Worm (Caenorhabditis elegans) whole organism, L1 larva: ENCODE data around the gene cutl-23.

ENCODE experiments used
- C16A3.4 ChIP-seq: fragments of 150-350 bp; optimal IDR thresholded peaks from 2 replicates; lab custom pipeline; 2014; ENCODE audit warnings: missing biosample characterization, missing genetic modification characterization
- C34B4.2 ChIP-seq: sonication (generic microtip); optimal IDR thresholded peaks from 2 replicates; lab custom pipeline; 2017; ENCODE audit warnings: mild to moderate bottlenecking, missing genetic modification characterization, missing compliant biosample characterization
- F16B12.6 ChIP-seq: fragments of 150-350 bp; optimal IDR thresholded peaks from 2 replicates; lab custom pipeline; 2014; ENCODE audit warnings: missing biosample characterization, missing genetic modification characterization
- aha-1 ChIP-seq: fragments of 150-350 bp; optimal IDR thresholded peaks from 2 replicates; lab custom pipeline; 2014; ENCODE audit warnings: missing biosample characterization, missing genetic modification characterization
- alr-1 ChIP-seq: fragments of 200-800 bp; sonication (Bioruptor generic); optimal IDR thresholded peaks from 2 replicates; lab custom pipeline; 2018; ENCODE audit warnings: borderline replicate concordance, mild to moderate bottlenecking, missing genetic modification characterization, missing compliant biosample characterization
- ama-1 ChIP-seq: fragments of 150-350 bp; optimal IDR thresholded peaks from 2 replicates; lab custom pipeline; 2014
- ceh-63 ChIP-seq: fragments of 200-800 bp; sonication (Bioruptor generic); optimal IDR thresholded peaks from 2 replicates; lab custom pipeline; 2018; ENCODE audit warnings: mild to moderate bottlenecking, missing genetic modification characterization, missing compliant biosample characterization
- ceh-82 ChIP-seq, 3 experiments: fragments of 150-350 bp in 1 of 3; sonication (generic microtip) in 2 of 3; optimal IDR thresholded peaks; 2 replicates each; lab custom pipeline; 2014 to 2017; ENCODE audit warnings: missing biosample characterization in 3 of 3, missing genetic modification characterization in 3 of 3
- efl-1 ChIP-seq, 4 experiments: fragments of 150-350 bp; optimal IDR thresholded peaks in 3 of 4; peaks in 1 of 4; 1 replicate in 1 of 4; 2 replicates in 3 of 4; lab custom pipeline; 2014; ENCODE audit warnings: missing biosample characterization in 2 of 4, missing genetic modification characterization in 2 of 4, missing genetic modification reagents in 2 of 4
- efl-3 ChIP-seq: fragments of 200-800 bp; sonication (Bioruptor generic); optimal IDR thresholded peaks from 2 replicates; lab custom pipeline; 2018; ENCODE audit warnings: mild to moderate bottlenecking, missing genetic modification characterization, missing compliant biosample characterization
- egl-27 ChIP-seq, 2 experiments: fragments of 150-350 bp in 1 of 2; sonication (generic microtip); optimal IDR thresholded peaks; 3 replicates each; lab custom pipeline; 2017 to 2018; ENCODE audit warnings: missing biosample characterization in 2 of 2, missing genetic modification characterization in 2 of 2, missing genetic modification reagents in 2 of 2
- fkh-8 ChIP-seq: sonication (generic microtip); optimal IDR thresholded peaks from 2 replicates; lab custom pipeline; 2016; ENCODE audit warnings: mild to moderate bottlenecking, missing genetic modification characterization, missing compliant biosample characterization
- hlh-4 ChIP-seq: sonication (generic microtip); optimal IDR thresholded peaks from 2 replicates; lab custom pipeline; 2016; ENCODE audit warnings: mild to moderate bottlenecking, missing genetic modification characterization, missing compliant biosample characterization
- irx-1 ChIP-seq: sonication (generic microtip); optimal IDR thresholded peaks from 2 replicates; lab custom pipeline; 2016; ENCODE audit warnings: missing genetic modification characterization, missing compliant biosample characterization
- isw-1 ChIP-seq: fragments of 200-800 bp; sonication (Bioruptor generic); IDR thresholded peaks from 2 replicates; pipeline ENCODE4 v1.3.6; 2022; ENCODE audit warnings: missing genetic modification characterization, missing compliant biosample characterization
- jun-1 ChIP-seq: fragments of 150-350 bp; optimal IDR thresholded peaks from 2 replicates; lab custom pipeline; 2014; ENCODE audit warnings: missing biosample characterization, missing genetic modification reagents, missing genetic modification characterization
- lin-14 ChIP-seq: fragments of 200-800 bp; sonication (Bioruptor generic); optimal IDR thresholded peaks from 2 replicates; lab custom pipeline; 2018; ENCODE audit warnings: mild to moderate bottlenecking, missing genetic modification characterization, moderate library complexity, missing compliant biosample characterization
- lin-15B ChIP-seq: fragments of 150-350 bp; sonication (generic microtip); optimal IDR thresholded peaks from 3 replicates; lab custom pipeline; 2014; ENCODE audit warnings: missing biosample characterization, missing genetic modification characterization
- lin-39 ChIP-seq: fragments of 150-350 bp; optimal IDR thresholded peaks from 2 replicates; lab custom pipeline; 2014; ENCODE audit warnings: missing biosample characterization, missing genetic modification reagents, missing genetic modification characterization
- lir-3 ChIP-seq: sonication (generic microtip); optimal IDR thresholded peaks from 2 replicates; lab custom pipeline; 2016; ENCODE audit warnings: mild to moderate bottlenecking, missing genetic modification characterization, moderate library complexity, missing compliant biosample characterization; ENCODE audit not compliant: poor library complexity
- mdl-1 ChIP-seq, 2 experiments: fragments of 150-350 bp; optimal IDR thresholded peaks; 2 replicates each; lab custom pipeline; 2014 to 2017; ENCODE audit warnings: missing biosample characterization in 2 of 2, missing genetic modification characterization in 2 of 2, inconsistent platforms in 1 of 2
- mef-2 ChIP-seq: fragments of 150-350 bp; optimal IDR thresholded peaks from 2 replicates; lab custom pipeline; 2014; ENCODE audit warnings: missing biosample characterization, missing genetic modification characterization
- nhr-12 ChIP-seq: sonication (generic microtip); optimal IDR thresholded peaks from 2 replicates; lab custom pipeline; 2017; ENCODE audit warnings: missing biosample characterization, missing genetic modification characterization
- nhr-19 ChIP-seq: fragments of 200-800 bp; sonication (Bioruptor generic); conservative IDR thresholded peaks from 2 replicates; pipeline ENCODE4 v1.3.6; 2022; ENCODE audit warnings: missing genetic modification characterization, missing compliant biosample characterization
- pax-3 ChIP-seq: fragments of 200-800 bp; sonication (Bioruptor generic); optimal IDR thresholded peaks from 2 replicates; lab custom pipeline; 2018; ENCODE audit warnings: mild to moderate bottlenecking, missing genetic modification characterization, moderate library complexity, missing compliant biosample characterization
- rnt-1 ChIP-seq: sonication (generic microtip); optimal IDR thresholded peaks from 2 replicates; lab custom pipeline; 2016; ENCODE audit warnings: mild to moderate bottlenecking, missing genetic modification characterization, moderate library complexity, missing compliant biosample characterization
- sox-4 ChIP-seq: sonication (generic microtip); optimal IDR thresholded peaks from 2 replicates; lab custom pipeline; 2016; ENCODE audit warnings: missing genetic modification characterization, missing compliant biosample characterization
- sup-37 ChIP-seq: fragments of 200-800 bp; sonication (Bioruptor generic); optimal IDR thresholded peaks from 2 replicates; lab custom pipeline; 2018; ENCODE audit warnings: mild to moderate bottlenecking, missing genetic modification characterization, missing compliant biosample characterization
- tbx-2 ChIP-seq: sonication (generic microtip); optimal IDR thresholded peaks from 2 replicates; lab custom pipeline; 2016; ENCODE audit warnings: missing genetic modification characterization, missing compliant biosample characterization
- unc-130 ChIP-seq: fragments of 150-350 bp; optimal IDR thresholded peaks from 2 replicates; lab custom pipeline; 2017; ENCODE audit warnings: missing biosample characterization, missing genetic modification characterization, inconsistent platforms
- unc-62 ChIP-seq: fragments of 150-350 bp; optimal IDR thresholded peaks from 2 replicates; lab custom pipeline; 2014; ENCODE audit warnings: missing biosample characterization, missing genetic modification reagents, missing genetic modification characterization
- unc-86 ChIP-seq: sonication (generic microtip); optimal IDR thresholded peaks from 2 replicates; lab custom pipeline; 2016; ENCODE audit warnings: missing genetic modification characterization, missing compliant biosample characterization

cutl-23 gene

DNA sequence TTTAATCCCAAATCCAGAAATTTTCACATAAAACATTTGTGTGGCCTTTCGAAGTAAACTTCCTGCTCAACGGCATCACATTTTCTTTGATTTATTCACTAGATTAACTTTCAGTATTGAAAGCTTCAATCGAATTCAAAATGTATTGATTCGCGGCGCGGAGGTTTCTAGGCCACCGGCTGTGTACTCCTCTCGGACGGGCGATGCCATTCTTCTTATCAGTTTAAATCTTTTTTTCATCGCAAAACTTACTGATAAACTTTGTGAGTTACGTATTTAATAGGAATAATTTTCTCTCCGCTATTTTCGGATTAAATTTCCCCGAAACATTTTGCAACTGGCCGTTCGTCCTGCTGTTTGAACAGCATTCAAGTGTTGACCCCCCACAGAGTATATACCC is 48.1 kb upstream of the cutl-23 start (continued):
- TF ChIP-seq tbx-2 (tag; lab: Kevin White, UChicago) (peak; percentile 87), ama-1 (lab: Kevin White, UChicago) (no peak), ceh-82 (tag; optimal IDR thresholded peaks at IDR 0.05; lab: Kevin White, UChicago) (peak; percentile 45 to 66 (median 60)), aha-1 (tag; lab: Kevin White, UChicago) (no peak), C34B4.2 (tag; lab: Kevin White, UChicago) (no peak), irx-1 (peak; percentile 92), lin-15B (tag; lab: Kevin White, UChicago) (peak; percentile 4), mef-2 (no peak), alr-1 (tag; lab: Kevin White, UChicago) (no peak)

- TF ChIP-seq hlh-4 (tag; lab: Kevin White, UChicago) (no peak), irx-1 (no peak), efl-1 (optimal IDR thresholded peaks at IDR 0.05; lab: Kevin White, UChicago) (no peak), efl-1 (GFP tag; optimal IDR thresholded peaks at IDR 0.05 in 1 of 2; lab: Kevin White, UChicago) (no peak), F16B12.6 (no peak), C16A3.4 (tag; lab: Kevin White, UChicago) (no peak), ceh-82 (tag; optimal IDR thresholded peaks at IDR 0.05; lab: Kevin White, UChicago) (no peak), ceh-63 (no peak), efl-3 (GFP tag; lab: Kevin White, UChicago) (no peak), unc-62 (GFP tag; lab: Kevin White, UChicago) (no peak), mdl-1 (tag; optimal IDR thresholded peaks at IDR 0.05; lab: Kevin White, UChicago) (no peak), rnt-1 (tag; lab: Kevin White, UChicago) (no peak)
- TF ChIP-seq, all 84 proteins: peak for 0
Measured at ce11 chrIII:5722550-5722949, 47.4 kb upstream of the cutl-23 start, which contains the start of gene wrm-1. TSS of gene wrm-1 (plus strand) at chrIII:5722850.

ce11 chrIII:5727827-5728226 is 42.2 kb upstream of the cutl-23 start, which contains the start of gene egg-1:
TSS of gene egg-1 (plus strand) at chrIII:5728180.
- TF ChIP-seq unc-130 (tag; lab: Kevin White, UChicago) (no peak), lin-14 (GFP tag; lab: Kevin White, UChicago) (no peak), pax-3 (tag; lab: Kevin White, UChicago) (no peak)

- TF ChIP-seq hlh-4 (tag; lab: Kevin White, UChicago) = no peak
Measured at ce11 chrIII:5729367-5729766, 40.6 kb upstream of the cutl-23 start.

ce11 chrIII:5730041-5730440 is 39.9 kb upstream of the cutl-23 start:
- TF ChIP-seq alr-1 (tag; lab: Kevin White, UChicago) (no peak), isw-1 (no peak), nhr-19 (no peak), jun-1 (tag; lab: Kevin White, UChicago) (no peak), nhr-12 (no peak), efl-1 (optimal IDR thresholded peaks at IDR 0.05; lab: Kevin White, UChicago) (no peak), efl-1 (GFP tag; optimal IDR thresholded peaks at IDR 0.05 in 1 of 2; lab: Kevin White, UChicago) (no peak), sox-4 (tag; lab: Kevin White, UChicago) (no peak), fkh-8 (tag; lab: Kevin White, UChicago) (no peak), lin-15B (tag; lab: Kevin White, UChicago) (no peak), sup-37 (GFP tag; lab: Kevin White, UChicago) (no peak), rnt-1 (tag; lab: Kevin White, UChicago) (no peak), egl-27 (tag; optimal IDR thresholded peaks at IDR 0.05; lab: Kevin White, UChicago) (no peak), hlh-4 (tag; lab: Kevin White, UChicago) (no peak), unc-86 (no peak), lin-39 (tag; lab: Kevin White, UChicago) (no peak), lir-3 (no peak)
- TF ChIP-seq, all 84 proteins: peak for 0
